Fruit fly (Drosophila melanogaster) whole organism, pupa: ENCODE data around the gene SmydA-2.

ENCODE experiments used
- CG10348 ChIP-seq: fragments of 200-800 bp; sonication (Bioruptor generic); IDR thresholded peaks from 2 replicates; pipeline ENCODE4 v1.3.6; 2022; ENCODE audit warnings: missing biosample characterization, missing genetic modification characterization
- CG12605 ChIP-seq: fragments of 200-800 bp; sonication (Bioruptor generic); IDR thresholded peaks from 2 replicates; pipeline ENCODE4 v1.3.6; 2022; ENCODE audit warnings: missing biosample characterization, missing genetic modification characterization
- CG13204 ChIP-seq: fragments of 200-800 bp; sonication (Bioruptor generic); optimal IDR thresholded peaks from 2 replicates; lab custom pipeline; 2018; ENCODE audit warnings: missing biosample characterization, mild to moderate bottlenecking, missing genetic modification characterization, moderate library complexity
- CG14655 ChIP-seq: fragments of 200-800 bp; sonication (Bioruptor generic); optimal IDR thresholded peaks from 3 replicates; lab custom pipeline; 2017; ENCODE audit warnings: mild to moderate bottlenecking, missing biosample characterization, missing genetic modification reagents, missing genetic modification characterization
- CG15710 ChIP-seq: fragments of 200-800 bp; sonication (Bioruptor generic); optimal IDR thresholded peaks from 2 replicates; lab custom pipeline; 2018; ENCODE audit warnings: missing biosample characterization, mild to moderate bottlenecking, missing genetic modification characterization, moderate library complexity
- CG32121 ChIP-seq: fragments of 200-800 bp; sonication (Bioruptor generic); IDR thresholded peaks from 2 replicates; pipeline ENCODE4 v1.3.6; 2022; ENCODE audit warnings: missing biosample characterization, missing genetic modification characterization
- CG8159 ChIP-seq: fragments of 200-800 bp; sonication (Bioruptor generic); optimal IDR thresholded peaks from 3 replicates; lab custom pipeline; 2018; ENCODE audit warnings: missing biosample characterization, mild to moderate bottlenecking, missing genetic modification characterization, moderate library complexity
- CG9948 ChIP-seq: fragments of 200-800 bp; sonication (Bioruptor generic); optimal IDR thresholded peaks from 2 replicates; lab custom pipeline; 2018; ENCODE audit warnings: missing biosample characterization, mild to moderate bottlenecking, missing genetic modification characterization, moderate library complexity
- D1 ChIP-seq: fragments of 200-800 bp; sonication (Bioruptor generic); optimal IDR thresholded peaks from 2 replicates; lab custom pipeline; 2018; ENCODE audit warnings: missing biosample characterization, mild to moderate bottlenecking, missing genetic modification characterization, moderate library complexity
- EcR ChIP-seq: fragments of 200-800 bp; sonication (Bioruptor generic); optimal IDR thresholded peaks from 3 replicates; lab custom pipeline; 2019; ENCODE audit warnings: missing biosample characterization, missing genetic modification characterization, mild to moderate bottlenecking, moderate library complexity, missing genetic modification reagents
- Ets98B ChIP-seq: fragments of 200-800 bp; sonication (Bioruptor generic); IDR thresholded peaks from 2 replicates; pipeline ENCODE4 v1.3.6; 2022; ENCODE audit warnings: missing biosample characterization, missing genetic modification characterization
- Pif1A ChIP-seq: fragments of 200-800 bp; sonication (Bioruptor generic); optimal IDR thresholded peaks from 3 replicates; lab custom pipeline; 2016; ENCODE audit warnings: missing biosample characterization, missing genetic modification characterization
- Pif1B ChIP-seq: fragments of 200-800 bp; sonication (Bioruptor generic); optimal IDR thresholded peaks from 3 replicates; lab custom pipeline; 2016; ENCODE audit warnings: missing biosample characterization, missing genetic modification characterization
- Snoo ChIP-seq: fragments of 200-800 bp; sonication (Bioruptor generic); optimal IDR thresholded peaks from 3 replicates; lab custom pipeline; 2017; ENCODE audit warnings: missing biosample characterization, mild to moderate bottlenecking, missing genetic modification characterization, inconsistent platforms
- fd96Ca ChIP-seq: fragments of 200-800 bp; sonication (Bioruptor generic); IDR thresholded peaks from 3 replicates; pipeline ENCODE4 v1.3.6; 2022; ENCODE audit warnings: missing biosample characterization, missing genetic modification characterization
- gl ChIP-seq: fragments of 200-800 bp; sonication (Bioruptor generic); optimal IDR thresholded peaks from 2 replicates; lab custom pipeline; 2018; ENCODE audit warnings: missing biosample characterization, mild to moderate bottlenecking, missing genetic modification characterization
- rn ChIP-seq: fragments of 200-800 bp; sonication (Bioruptor generic); IDR thresholded peaks from 2 replicates; pipeline ENCODE4 v1.3.6; 2022; ENCODE audit warnings: missing biosample characterization, missing genetic modification characterization

Gene SmydA-2

dm6 chr3L:18957032-18957431, 46.0 kb downstream of the SmydA-2 start:
- no peak for TF ChIP-seq CG9948 (tag; lab: Kevin White, UChicago)
- no peak for TF ChIP-seq CG13204
- no peak for TF ChIP-seq Snoo
- no peak for TF ChIP-seq Ets98B (GFP tag; lab: Robert Waterston, UW)
- TF ChIP-seq rn (GFP tag; lab: Robert Waterston, UW) = no peak
- TF ChIP-seq Pif1A (GFP tag; lab: Kevin White, UChicago) = no peak
- no peak for TF ChIP-seq CG32121 (GFP tag; lab: Robert Waterston, UW)
- no peak for TF ChIP-seq D1 (tag; lab: Kevin White, UChicago)
- no peak for TF ChIP-seq CG12605 (GFP tag; lab: Robert Waterston, UW)
- TF ChIP-seq CG15710 (tag; lab: Kevin White, UChicago) = no peak
- no peak for TF ChIP-seq Pif1B (GFP tag; lab: Kevin White, UChicago)
- TF ChIP-seq CG10348 (GFP tag; lab: Robert Waterston, UW) = no peak
- no peak for TF ChIP-seq CG14655 (GFP tag; lab: Kevin White, UChicago)
- TF ChIP-seq gl (tag; lab: Kevin White, UChicago) = no peak

DNA sequence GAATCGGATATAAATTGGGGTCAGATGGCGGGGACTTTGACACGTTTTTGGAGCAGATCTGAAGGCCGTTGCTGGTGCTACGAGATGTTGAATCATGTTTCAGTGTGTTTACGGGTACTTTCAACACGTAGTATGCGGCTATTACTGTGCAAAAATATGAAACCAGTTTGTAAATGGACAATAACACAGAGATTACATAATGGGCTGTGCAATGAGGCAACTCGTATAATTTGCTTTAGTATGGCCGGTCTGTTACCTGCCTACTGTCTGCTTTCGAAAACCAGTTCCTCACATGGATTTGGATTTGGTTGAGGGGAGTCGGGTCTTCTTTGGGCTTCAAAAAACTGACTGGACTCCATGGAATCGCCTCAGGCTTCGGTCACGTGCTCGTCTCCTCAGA, 50.7 kb downstream of the SmydA-2 start:
- TF ChIP-seq fd96Ca (GFP tag; lab: Robert Waterston, UW) (no peak), Ets98B (GFP tag; lab: Robert Waterston, UW) (no peak), gl (tag; lab: Kevin White, UChicago) (no peak), CG8159 (tag; lab: Kevin White, UChicago) (no peak), Snoo (peak; percentile 38), EcR (GFP tag; lab: Kevin White, UChicago) (peak; percentile 63)
